Worm (Caenorhabditis elegans) whole organism, young adult: ENCODE results near the gene dmsr-8.

ENCODE experiments used
- F23B12.7 ChIP-seq: sonication (generic microtip); optimal IDR thresholded peaks from 2 replicates; lab custom pipeline; 2017; ENCODE audit warnings: missing genetic modification characterization, mild to moderate bottlenecking, missing compliant biosample characterization, antibody characterized with exemption, moderate library complexity; ENCODE audit not compliant: insufficient read depth
- F57A8.1 ChIP-seq: fragments of 200-800 bp; sonication (Bioruptor generic); optimal IDR thresholded peaks from 2 replicates; lab custom pipeline; 2018; ENCODE audit warnings: mild to moderate bottlenecking, missing genetic modification characterization, moderate library complexity, missing compliant biosample characterization
- F57C9.4 ChIP-seq: sonication (generic microtip); optimal IDR thresholded peaks from 2 replicates; lab custom pipeline; 2017; ENCODE audit warnings: mild to moderate bottlenecking, missing genetic modification characterization, missing compliant biosample characterization
- K12H6.12 ChIP-seq: fragments of 200-800 bp; sonication (Bioruptor generic); optimal IDR thresholded peaks from 2 replicates; lab custom pipeline; 2018; ENCODE audit warnings: mild to moderate bottlenecking, missing genetic modification characterization, missing compliant biosample characterization
- ZK185.1 ChIP-seq: sonication (generic microtip); optimal IDR thresholded peaks from 2 replicates; lab custom pipeline; 2016; ENCODE audit warnings: mild to moderate bottlenecking, missing genetic modification characterization, missing compliant biosample characterization; ENCODE audit not compliant: poor library complexity, severe bottlenecking
- ama-1 ChIP-seq, 3 experiments: fragments of 150-350 bp in 1 of 3; sonication (generic microtip) in 2 of 3; optimal IDR thresholded peaks; 2 replicates each; lab custom pipeline; 2014 to 2018; ENCODE audit warnings: missing biosample characterization in 2 of 3, missing genetic modification characterization in 2 of 3, missing genetic modification reagents in 2 of 3
- aptf-2 ChIP-seq: fragments of 200-800 bp; sonication (Bioruptor generic); conservative IDR thresholded peaks from 2 replicates; pipeline ENCODE4 v1.3.6; 2022; ENCODE audit warnings: missing genetic modification reagents, missing genetic modification characterization, missing compliant biosample characterization
- atf-7 ChIP-seq: sonication (generic microtip); optimal IDR thresholded peaks from 2 replicates; lab custom pipeline; 2017; ENCODE audit warnings: mild to moderate bottlenecking, missing genetic modification characterization, missing compliant biosample characterization
- athp-1 ChIP-seq: sonication (generic microtip); optimal IDR thresholded peaks from 2 replicates; lab custom pipeline; 2017; ENCODE audit warnings: mild to moderate bottlenecking, missing genetic modification characterization, missing compliant biosample characterization
- attf-3 ChIP-seq: fragments of 200-800 bp; sonication (Bioruptor generic); conservative IDR thresholded peaks from 2 replicates; pipeline ENCODE4 v1.3.6; 2022; ENCODE audit warnings: missing genetic modification reagents, missing genetic modification characterization, missing compliant biosample characterization
- attf-5 ChIP-seq: fragments of 200-800 bp; sonication (Bioruptor generic); optimal IDR thresholded peaks from 2 replicates; lab custom pipeline; 2018; ENCODE audit warnings: mild to moderate bottlenecking, missing genetic modification characterization, missing compliant biosample characterization
- attf-6 ChIP-seq: fragments of 200-800 bp; sonication (Bioruptor generic); IDR thresholded peaks from 2 replicates; pipeline ENCODE4 v1.3.6; 2022; ENCODE audit warnings: missing genetic modification reagents, missing genetic modification characterization, missing compliant biosample characterization
- ceh-100 ChIP-seq: fragments of 200-800 bp; sonication (Bioruptor generic); IDR thresholded peaks from 2 replicates; pipeline ENCODE4 v1.3.6; 2022; ENCODE audit warnings: missing genetic modification reagents, missing genetic modification characterization, missing compliant biosample characterization
- chd-7 ChIP-seq: sonication (generic microtip); optimal IDR thresholded peaks from 2 replicates; lab custom pipeline; 2016; ENCODE audit warnings: mild to moderate bottlenecking, missing genetic modification characterization, moderate library complexity, missing compliant biosample characterization
- dox-1 ChIP-seq: fragments of 200-800 bp; sonication (Bioruptor generic); IDR thresholded peaks from 2 replicates; pipeline ENCODE4 v1.3.6; 2022; ENCODE audit warnings: missing genetic modification reagents, missing genetic modification characterization, missing compliant biosample characterization
- dpl-1 ChIP-seq: fragments of 150-350 bp; optimal IDR thresholded peaks from 2 replicates; lab custom pipeline; 2014; ENCODE audit warnings: missing biosample characterization, missing genetic modification reagents, missing genetic modification characterization
- efl-1 ChIP-seq: fragments of 150-350 bp; optimal IDR thresholded peaks from 2 replicates; lab custom pipeline; 2014; ENCODE audit warnings: missing biosample characterization, missing genetic modification reagents, missing genetic modification characterization
- ekl-4 ChIP-seq: fragments of 200-800 bp; sonication (Bioruptor generic); IDR thresholded peaks from 2 replicates; pipeline ENCODE4 v1.3.6; 2022; ENCODE audit warnings: missing genetic modification reagents, missing genetic modification characterization, missing compliant biosample characterization
- ets-4 ChIP-seq: fragments of 200-800 bp; sonication (Bioruptor generic); optimal IDR thresholded peaks from 2 replicates; lab custom pipeline; 2018; ENCODE audit warnings: mild to moderate bottlenecking, missing genetic modification characterization, missing compliant biosample characterization
- him-1 ChIP-seq: sonication (generic microtip); optimal IDR thresholded peaks from 2 replicates; lab custom pipeline; 2016; ENCODE audit warnings: missing genotype, missing genetic modification reagents, missing genetic modification characterization, missing compliant biosample characterization
- hlh-26 ChIP-seq: fragments of 200-800 bp; sonication (Bioruptor generic); conservative IDR thresholded peaks from 2 replicates; pipeline ENCODE4 v1.3.6; 2022; ENCODE audit warnings: missing genetic modification reagents, missing genetic modification characterization, missing compliant biosample characterization
- hmg-20 ChIP-seq: fragments of 200-800 bp; sonication (Bioruptor generic); IDR thresholded peaks from 2 replicates; pipeline ENCODE4 v1.3.6; 2022; ENCODE audit warnings: missing genetic modification reagents, missing genetic modification characterization, missing compliant biosample characterization
- lag-1 ChIP-seq: fragments of 200-800 bp; sonication (Bioruptor generic); IDR thresholded peaks from 2 replicates; pipeline ENCODE4 v1.3.6; 2022; ENCODE audit warnings: missing genetic modification reagents, missing genetic modification characterization, missing compliant biosample characterization
- let-526 ChIP-seq: fragments of 200-800 bp; sonication (Bioruptor generic); IDR thresholded peaks from 2 replicates; pipeline ENCODE4 v1.3.6; 2022; ENCODE audit warnings: missing genetic modification reagents, missing genetic modification characterization, missing compliant biosample characterization
- let-607 ChIP-seq, 2 experiments: fragments of 200-800 bp in 1 of 2; sonication (Bioruptor generic) in 1 of 2; sonication (generic microtip) in 1 of 2; optimal IDR thresholded peaks; 2 replicates each; lab custom pipeline; 2016 to 2018; ENCODE audit warnings: mild to moderate bottlenecking in 2 of 2, missing compliant biosample characterization in 2 of 2, missing genetic modification characterization in 2 of 2, moderate library complexity in 2 of 2, missing genotype in 1 of 2
- lin-26 ChIP-seq: fragments of 200-800 bp; sonication (Bioruptor generic); IDR thresholded peaks from 2 replicates; pipeline ENCODE4 v1.3.6; 2022; ENCODE audit warnings: missing genetic modification reagents, missing genetic modification characterization, missing compliant biosample characterization
- lin-35 ChIP-seq, 3 experiments: fragments of 150-350 bp in 2 of 3; sonication (generic microtip) in 1 of 3; optimal IDR thresholded peaks; 2 replicates each; lab custom pipeline; 2014 to 2018; ENCODE audit warnings: missing biosample characterization in 3 of 3, missing genetic modification characterization in 3 of 3, missing genetic modification reagents in 3 of 3
- lin-40 ChIP-seq: sonication (generic microtip); optimal IDR thresholded peaks from 2 replicates; lab custom pipeline; 2016; ENCODE audit warnings: missing genetic modification characterization, mild to moderate bottlenecking, missing compliant biosample characterization, missing genotype, missing genetic modification reagents
- lin-54 ChIP-seq: fragments of 200-800 bp; sonication (Bioruptor generic); optimal IDR thresholded peaks from 2 replicates; lab custom pipeline; 2018; ENCODE audit warnings: mild to moderate bottlenecking, missing genetic modification characterization, missing compliant biosample characterization
- lsl-1 ChIP-seq: fragments of 200-800 bp; sonication (Bioruptor generic); optimal IDR thresholded peaks from 2 replicates; lab custom pipeline; 2018; ENCODE audit warnings: mild to moderate bottlenecking, missing genetic modification characterization, moderate library complexity, missing compliant biosample characterization
- lsy-27 ChIP-seq: sonication (generic microtip); optimal IDR thresholded peaks from 2 replicates; lab custom pipeline; 2017; ENCODE audit warnings: missing genetic modification characterization, mild to moderate bottlenecking, missing compliant biosample characterization, antibody characterized with exemption, missing genotype, borderline replicate concordance; ENCODE audit not compliant: insufficient read depth
- madf-10 ChIP-seq: sonication (generic microtip); optimal IDR thresholded peaks from 2 replicates; lab custom pipeline; 2016; ENCODE audit warnings: mild to moderate bottlenecking, missing genetic modification characterization, missing compliant biosample characterization
- madf-6 ChIP-seq: fragments of 200-800 bp; sonication (Bioruptor generic); IDR thresholded peaks from 2 replicates; pipeline ENCODE4 v1.3.6; 2022; ENCODE audit warnings: missing genetic modification reagents, missing genetic modification characterization, missing compliant biosample characterization
- mel-28 ChIP-seq: sonication (generic microtip); optimal IDR thresholded peaks from 2 replicates; lab custom pipeline; 2016; ENCODE audit warnings: borderline replicate concordance, mild to moderate bottlenecking, missing genetic modification characterization, missing compliant biosample characterization
- mxl-1 ChIP-seq: sonication (generic microtip); optimal IDR thresholded peaks from 2 replicates; lab custom pipeline; 2016; ENCODE audit warnings: missing genetic modification characterization, missing compliant biosample characterization
- nfyb-1 ChIP-seq: fragments of 200-800 bp; sonication (Bioruptor generic); IDR thresholded peaks from 2 replicates; pipeline ENCODE4 v1.3.6; 2022; ENCODE audit warnings: missing genetic modification reagents, missing genetic modification characterization, missing compliant biosample characterization
- nhr-27 ChIP-seq: fragments of 200-800 bp; sonication (Bioruptor generic); optimal IDR thresholded peaks from 2 replicates; lab custom pipeline; 2018; ENCODE audit warnings: mild to moderate bottlenecking, missing genetic modification characterization, moderate library complexity, missing compliant biosample characterization
- nhr-80 ChIP-seq: sonication (generic microtip); optimal IDR thresholded peaks from 2 replicates; lab custom pipeline; 2016; ENCODE audit warnings: missing genetic modification characterization, missing compliant biosample characterization
- nhr-90 ChIP-seq: sonication (generic microtip); optimal IDR thresholded peaks from 2 replicates; lab custom pipeline; 2016; ENCODE audit warnings: missing genotype, mild to moderate bottlenecking, missing genetic modification characterization, missing compliant biosample characterization
- pbrm-1 ChIP-seq: fragments of 200-800 bp; sonication (Bioruptor generic); IDR thresholded peaks from 2 replicates; pipeline ENCODE4 v1.3.6; 2022; ENCODE audit warnings: missing genetic modification reagents, missing genetic modification characterization, missing compliant biosample characterization
- snpc-1.1 ChIP-seq: sonication (generic microtip); optimal IDR thresholded peaks from 2 replicates; lab custom pipeline; 2017; ENCODE audit warnings: missing genetic modification characterization, mild to moderate bottlenecking, missing compliant biosample characterization, antibody characterized with exemption, moderate library complexity, missing genotype, missing genetic modification reagents; ENCODE audit not compliant: insufficient read depth
- snpc-4 ChIP-seq, 5 experiments: fragments of 150-350 bp in 1 of 5; sonication (generic microtip) in 4 of 5; optimal IDR thresholded peaks; 2 replicates each; lab custom pipeline; 2014 to 2018; ENCODE audit warnings: missing genetic modification characterization in 5 of 5, missing biosample characterization in 3 of 5, antibody characterized with exemption in 2 of 5, mild to moderate bottlenecking in 2 of 5, missing compliant biosample characterization in 2 of 5, missing genotype in 2 of 5, moderate library complexity in 2 of 5, missing genetic modification reagents in 1 of 5
- tbp1 ChIP-seq: fragments of 200-800 bp; sonication (Bioruptor generic); optimal IDR thresholded peaks from 2 replicates; lab custom pipeline; 2018; ENCODE audit warnings: mild to moderate bottlenecking, missing genetic modification characterization, missing compliant biosample characterization
- tlf-1 ChIP-seq: fragments of 200-800 bp; sonication (Bioruptor generic); optimal IDR thresholded peaks from 2 replicates; lab custom pipeline; 2018; ENCODE audit warnings: mild to moderate bottlenecking, missing genetic modification characterization, missing compliant biosample characterization
- zfh-2 ChIP-seq: fragments of 200-800 bp; sonication (Bioruptor generic); conservative IDR thresholded peaks from 2 replicates; pipeline ENCODE4 v1.3.6; 2022; ENCODE audit warnings: missing genetic modification reagents, missing genetic modification characterization, missing compliant biosample characterization

dmsr-8 gene

ce11 chrV:10536808-10537207, 22.6 kb upstream of the dmsr-8 start (continued):
- TF ChIP-seq atf-7 (tag; lab: Kevin White, UChicago) (peak; percentile 61), lin-26 (GFP tag; lab: Robert Waterston, UW) (peak; percentile 47; the same call in 1 of the 2 replicates), tbp1 (GFP tag; lab: Kevin White, UChicago) (peak; percentile 54), attf-6 (GFP tag; lab: Robert Waterston, UW) (no peak), dpl-1 (GFP tag; lab: Kevin White, UChicago) (peak; percentile 69), athp-1 (peak; percentile 23), lin-40 (peak; percentile 89), ZK185.1 (tag; lab: Kevin White, UChicago) (peak; percentile 88), zfh-2 (peak; percentile 90), lin-35 (GFP tag; optimal IDR thresholded peaks at IDR 0.05; lab: Kevin White, UChicago) (peak in 2 of 3 experiments; percentile 54 to 93), hlh-26 (GFP tag; lab: Robert Waterston, UW) (no peak), nhr-90 (tag; lab: Kevin White, UChicago) (no peak), ama-1 (optimal IDR thresholded peaks at IDR 0.05; lab: Kevin White, UChicago) (no peak), ama-1 (GFP tag; optimal IDR thresholded peaks at IDR 0.05; lab: Kevin White, UChicago) (no peak), snpc-4 (GFP tag; optimal IDR thresholded peaks at IDR 0.05; lab: Kevin White, UChicago) (no peak), snpc-4 (tag; optimal IDR thresholded peaks at IDR 0.05; lab: Kevin White, UChicago) (peak in 2 of 4 experiments; percentile 63 to 77), dox-1 (peak; percentile 86), ets-4 (GFP tag; lab: Kevin White, UChicago) (no peak), chd-7 (tag; lab: Kevin White, UChicago) (peak; percentile 48), aptf-2 (GFP tag; lab: Robert Waterston, UW) (no peak), K12H6.12 (tag; lab: Kevin White, UChicago) (peak; percentile 92), mxl-1 (tag; lab: Kevin White, UChicago) (no peak), lag-1 (no peak), ceh-100 (GFP tag; lab: Robert Waterston, UW) (0 out of 2 replicates have a peak, but pooled peaks have one; percentile 62), mel-28 (tag; lab: Kevin White, UChicago) (no peak), him-1 (tag; lab: Kevin White, UChicago) (no peak), let-526 (GFP tag; lab: Robert Waterston, UW) (0 out of 2 replicates have a peak, but pooled peaks have one; percentile 65), pbrm-1 (GFP tag; lab: Robert Waterston, UW) (peak; percentile 88), F23B12.7 (peak; percentile 51), hmg-20 (GFP tag; lab: Robert Waterston, UW) (peak; percentile 86; the same call in 1 of the 2 replicates), attf-3 (GFP tag; lab: Robert Waterston, UW) (0 out of 2 replicates have a peak, but pooled peaks have one; percentile 59), attf-5 (GFP tag; lab: Kevin White, UChicago) (peak; percentile 90), let-607 (tag; optimal IDR thresholded peaks at IDR 0.05; lab: Kevin White, UChicago) (peak; percentile 52 to 74)

DNA sequence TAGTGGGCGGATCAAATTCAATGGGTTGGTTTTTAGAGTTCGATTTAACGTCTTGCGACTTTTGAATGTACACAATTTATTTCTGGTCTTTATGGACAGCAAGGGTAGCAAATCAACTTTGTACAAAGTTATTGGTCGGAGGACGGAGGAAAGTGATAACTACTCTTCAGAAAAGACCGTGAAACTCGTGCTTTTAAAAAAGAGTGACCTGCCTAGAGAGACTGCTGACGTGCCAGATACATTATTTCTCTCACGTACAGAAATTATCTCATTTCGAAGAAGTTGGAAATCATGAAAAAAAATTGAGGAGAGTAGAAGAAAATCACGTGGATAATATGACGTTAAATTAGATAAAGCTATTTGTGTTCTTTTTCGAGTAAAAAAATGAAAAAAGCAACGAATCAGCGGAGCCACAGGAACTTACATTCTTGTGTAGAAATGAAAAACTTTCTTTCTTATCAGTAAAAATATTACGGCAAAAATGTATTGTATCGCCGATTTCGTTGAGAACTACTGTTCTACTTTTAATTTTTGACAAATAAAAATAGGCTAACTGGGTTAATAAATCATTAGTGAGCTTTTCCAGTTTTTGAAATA, 22.0 kb upstream of the dmsr-8 start, which contains the start of gene ppm-1.A:
ppm-1.A (minus strand) TSS at position 294 of the 597 bp plus-strand sequence.
- TF ChIP-seq lsl-1 (GFP tag; lab: Kevin White, UChicago) (no peak), ekl-4 (GFP tag; lab: Robert Waterston, UW) (no peak), nfyb-1 (GFP tag; lab: Robert Waterston, UW) (0 out of 2 replicates have a peak, but pooled peaks have one; percentile 35), attf-5 (GFP tag; lab: Kevin White, UChicago) (peak; percentile 20), nhr-27 (tag; lab: Kevin White, UChicago) (no peak), F57A8.1 (GFP tag; lab: Kevin White, UChicago) (no peak), madf-6 (GFP tag; lab: Robert Waterston, UW) (no peak), mxl-1 (tag; lab: Kevin White, UChicago) (no peak), nhr-80 (tag; lab: Kevin White, UChicago) (peak; percentile 21), lsy-27 (tag; lab: Kevin White, UChicago) (no peak), tbp1 (GFP tag; lab: Kevin White, UChicago) (peak; percentile 25), madf-10 (tag; lab: Kevin White, UChicago) (no peak), F57C9.4 (tag; lab: Kevin White, UChicago) (no peak), lin-54 (no peak), tlf-1 (GFP tag; lab: Kevin White, UChicago) (no peak), efl-1 (GFP tag; lab: Kevin White, UChicago) (no peak), snpc-1.1 (tag; lab: Kevin White, UChicago) (no peak), zfh-2 (no peak)
